Fruit fly (Drosophila melanogaster): ENCODE data around the gene Gug.
A peak's percentile ranks its signal among the peaks of the same experiment; 100 is the strongest.

dm6 chr3L:8459615-8460004, 9.9 kb downstream of the Gug start:
- no peak for TF ChIP-seq CG16779 (tag; optimal IDR thresholded peaks at IDR 0.05)
- no peak for TF ChIP-seq CG4318 (GFP tag; optimal IDR thresholded peaks at IDR 0.05)
- no peak for TF ChIP-seq Eip93F (GFP tag; optimal IDR thresholded peaks at IDR 0.05)
- no peak for TF ChIP-seq CG6808 (GFP tag; optimal IDR thresholded peaks at IDR 0.05)
- TF ChIP-seq ss (GFP tag; optimal IDR thresholded peaks at IDR 0.05) = peak in 1 of 2 experiments; percentile 25
- TF ChIP-seq Sox14 (GFP tag; optimal IDR thresholded peaks at IDR 0.05) = no peak
- TF ChIP-seq CG11294 (GFP tag; IDR thresholded peaks at IDR 0.05) = no peak; the same call in 1 of the 2 replicates
- no peak for TF ChIP-seq lz (GFP tag; optimal IDR thresholded peaks at IDR 0.05)
- TF ChIP-seq Met (GFP tag; optimal IDR thresholded peaks at IDR 0.05) = no peak
- TF ChIP-seq Sox102F (GFP tag; optimal IDR thresholded peaks at IDR 0.05) = no peak
